Worm (Caenorhabditis elegans): ENCODE results near the gene F40F11.3.

The F40F11.3 gene

DNA sequence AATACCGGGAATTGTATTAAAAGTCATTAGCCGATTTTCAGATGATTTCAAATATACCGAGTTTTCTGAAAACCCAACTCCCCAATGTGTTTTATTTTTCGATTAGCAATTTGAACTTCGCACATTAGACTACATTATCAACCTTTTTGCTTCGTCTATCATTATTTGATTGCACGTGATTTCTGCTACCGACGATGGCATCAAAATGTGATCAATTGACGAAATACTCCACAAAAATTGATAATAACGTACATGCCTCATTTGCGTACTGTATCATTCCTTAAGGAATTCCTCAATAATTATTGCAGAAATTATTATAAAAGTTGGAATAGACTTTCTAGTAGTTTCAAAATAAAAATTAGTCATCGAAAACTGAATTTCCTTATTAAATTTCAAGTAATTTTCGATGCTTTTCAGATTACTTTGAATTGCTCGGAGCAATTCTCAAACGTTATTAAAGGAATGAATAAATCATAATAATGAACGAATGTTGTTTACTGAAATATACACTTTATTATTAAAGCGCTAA lies 30.0 kb upstream of the F40F11.3 start:
- TF ChIP-seq let-526 (GFP tag; IDR thresholded peaks at IDR 0.05) (no peak), ceh-40 (GFP tag; IDR thresholded peaks at IDR 0.05) (no peak), nhr-80 (tag; optimal IDR thresholded peaks at IDR 0.05) (peak; percentile 66), mcd-1 (GFP tag; IDR thresholded peaks at IDR 0.05) (no peak), K12H6.12 (tag; optimal IDR thresholded peaks at IDR 0.05) (no peak), cebp-1 (GFP tag; IDR thresholded peaks at IDR 0.05) (no peak), cebp-1 (tag; optimal IDR thresholded peaks at IDR 0.05) (peak; percentile 14), aptf-3 (GFP tag; IDR thresholded peaks at IDR 0.05) (no peak)

ce11 chrIV:11623060-11623459 lies 29.3 kb upstream of the F40F11.3 start, which contains the start of gene lys-4:
Gene lys-4 (minus strand): TSS chrIV:11623174.
- no peak for TF ChIP-seq ekl-4 (GFP tag; IDR thresholded peaks at IDR 0.05)
- no peak for TF ChIP-seq snpc-3.4 (tag; optimal IDR thresholded peaks at IDR 0.05)
- no peak for TF ChIP-seq nhr-90 (tag; optimal IDR thresholded peaks at IDR 0.05)
- no peak for TF ChIP-seq attf-5 (GFP tag; optimal IDR thresholded peaks at IDR 0.05)
- no peak for TF ChIP-seq F57C9.4 (tag; optimal IDR thresholded peaks at IDR 0.05)
- TF ChIP-seq ceh-40 (GFP tag; IDR thresholded peaks at IDR 0.05), result no peak
- TF ChIP-seq lin-40 (tag; optimal IDR thresholded peaks at IDR 0.05), result no peak
- no peak for TF ChIP-seq lin-26 (GFP tag; IDR thresholded peaks at IDR 0.05)
- no peak for TF ChIP-seq lin-35 (GFP tag; optimal IDR thresholded peaks at IDR 0.05)

- TF ChIP-seq ceh-91 (GFP tag; IDR thresholded peaks at IDR 0.05) (no peak), nhr-120 (GFP tag; IDR thresholded peaks at IDR 0.05) (no peak), dpff-1 (tag; optimal IDR thresholded peaks at IDR 0.05) (no peak), F39B2.1 (GFP tag; IDR thresholded peaks at IDR 0.05) (no peak), ceh-58 (GFP tag; IDR thresholded peaks at IDR 0.05) (no peak), ceh-100 (GFP tag; IDR thresholded peaks at IDR 0.05) (no peak), zim-3 (tag; optimal IDR thresholded peaks at IDR 0.05) (no peak)
Measured at ce11 chrIV:11622336-11622735, 28.5 kb upstream of the F40F11.3 start.

DNA sequence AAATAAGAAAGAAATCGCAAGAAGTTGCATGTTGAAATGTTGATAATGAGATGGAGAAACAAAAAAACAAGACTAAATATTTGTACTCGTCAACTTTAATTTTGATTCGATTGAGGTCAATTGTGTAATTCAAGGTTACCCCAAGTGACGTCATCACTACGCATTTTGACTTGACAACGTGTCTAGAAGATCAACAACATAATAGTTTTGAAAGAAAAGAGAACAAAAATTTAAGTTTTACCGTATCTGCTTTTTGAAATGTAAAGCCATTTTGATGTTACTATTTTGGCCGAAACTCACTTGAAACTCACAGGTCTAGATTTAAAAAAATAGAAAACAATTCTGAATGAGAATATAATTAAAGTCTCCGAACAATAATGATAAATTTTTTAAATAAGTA lies 27.1 kb upstream of the F40F11.3 start, which contains the start of gene dsl-5:
dsl-5 (minus strand) TSS at position 101 of the 400 bp plus-strand sequence.
- TF ChIP-seq lag-1 (GFP tag; IDR thresholded peaks at IDR 0.05) (no peak), atf-7 (tag; optimal IDR thresholded peaks at IDR 0.05) (peak; percentile 43)

DNA sequence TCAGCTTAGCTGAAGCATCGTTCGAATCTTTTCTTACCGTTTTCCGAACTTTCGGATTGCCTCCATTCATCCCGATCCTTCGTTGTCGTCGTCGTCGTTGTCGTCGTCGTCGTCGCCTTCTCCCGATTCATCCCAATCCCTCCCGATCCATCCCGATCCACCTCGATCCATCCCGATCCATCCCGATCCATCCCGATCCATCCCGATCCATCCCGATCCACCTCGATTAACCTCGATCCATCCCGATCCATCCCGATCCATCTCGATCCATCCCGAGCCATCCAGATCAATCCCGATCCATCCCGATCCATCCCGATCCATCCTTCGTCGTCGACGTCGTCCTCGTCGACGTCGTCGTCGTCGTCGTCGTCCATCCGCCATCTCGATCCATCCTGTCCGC lies 22.7 kb upstream of the F40F11.3 start:
- TF ChIP-seq F37B4.10 (GFP tag; IDR thresholded peaks at IDR 0.05) (0 out of 2 replicates have a peak, but pooled peaks have one; percentile 68), egrh-3 (GFP tag; IDR thresholded peaks at IDR 0.05) (peak; percentile 90; the same call in 1 of the 2 replicates), mcd-1 (GFP tag; IDR thresholded peaks at IDR 0.05) (peak; percentile 42; the same call in 1 of the 2 replicates), nfyb-1 (GFP tag; IDR thresholded peaks at IDR 0.05) (0 out of 2 replicates have a peak, but pooled peaks have one; percentile 44), nhr-120 (GFP tag; IDR thresholded peaks at IDR 0.05) (peak; percentile 64; the same call in 1 of the 2 replicates)

ce11 chrIV:11604909-11605308 lies 11.1 kb upstream of the F40F11.3 start, which contains the start of the genes ragc-1 and Y24F12A.1:
Gene ragc-1 (minus strand): TSS chrIV:11604933.
Gene Y24F12A.1 (plus strand): TSS chrIV:11605254.
- 0 out of 2 replicates have a peak, but pooled peaks have one; percentile 7 for TF ChIP-seq dox-1 (GFP tag; IDR thresholded peaks at IDR 0.05)
- 0 out of 2 replicates have a peak, but pooled peaks have one; percentile 11 for TF ChIP-seq egl-44 (GFP tag; IDR thresholded peaks at IDR 0.05)
- no peak for TF ChIP-seq ets-4 (GFP tag; optimal IDR thresholded peaks at IDR 0.05)
- peak; percentile 56 for TF ChIP-seq snpc-3.4 (tag; optimal IDR thresholded peaks at IDR 0.05)
- peak; percentile 55 for TF ChIP-seq nhr-80 (tag; optimal IDR thresholded peaks at IDR 0.05)
- TF ChIP-seq zim-3 (tag; optimal IDR thresholded peaks at IDR 0.05), result no peak
- TF ChIP-seq Y67H2A.10 (GFP tag; conservative IDR thresholded peaks at IDR 0.05), result no peak
- TF ChIP-seq B0336.3 (GFP tag; IDR thresholded peaks at IDR 0.05), result no peak
- TF ChIP-seq mcd-1 (GFP tag; IDR thresholded peaks at IDR 0.05), result 0 out of 2 replicates have a peak, but pooled peaks have one; percentile 19
- peak; percentile 22 for TF ChIP-seq pha-4 (tag; optimal IDR thresholded peaks at IDR 0.05)
- TF ChIP-seq ztf-3 (GFP tag; optimal IDR thresholded peaks at IDR 0.05), result no peak
- no peak for TF ChIP-seq madf-8 (GFP tag; conservative IDR thresholded peaks at IDR 0.05)
- peak; percentile 60 for TF ChIP-seq snpc-1.3 (tag; optimal IDR thresholded peaks at IDR 0.05; ENCODE audit: insufficient read depth)
- no peak for TF ChIP-seq repo-1 (tag; optimal IDR thresholded peaks at IDR 0.05)
- no peak for TF ChIP-seq aptf-3 (GFP tag; IDR thresholded peaks at IDR 0.05)
- TF ChIP-seq cebp-1 (GFP tag; IDR thresholded peaks at IDR 0.05), result no peak
- peak; percentile 18 for TF ChIP-seq cebp-1 (tag; optimal IDR thresholded peaks at IDR 0.05)
